Fruit fly (Drosophila melanogaster): ENCODE data around the gene Rtc1.

DNA sequence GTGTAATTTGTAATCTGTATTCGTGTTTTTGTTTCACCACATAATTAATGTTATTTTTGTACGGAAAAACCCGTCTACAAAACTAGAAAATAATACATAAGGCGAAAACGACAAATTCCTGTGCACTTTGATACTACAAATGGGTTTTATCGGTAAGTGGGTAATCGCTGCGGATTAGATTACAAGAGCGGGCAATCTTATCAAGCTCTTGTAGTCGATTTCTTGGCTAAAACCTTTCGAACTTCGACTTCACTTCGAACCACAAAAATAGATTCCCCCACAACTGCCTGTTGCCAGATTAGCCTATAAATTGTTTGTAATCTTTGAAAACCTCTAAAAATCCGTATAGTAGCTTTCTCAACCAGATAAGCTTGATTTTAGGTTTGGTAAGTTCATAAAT lies 16.0 kb upstream of the Rtc1 start:
- TF ChIP-seq ttk (optimal IDR thresholded peaks at IDR 0.05), result no peak
- no peak for TF ChIP-seq insv (optimal IDR thresholded peaks at IDR 0.05)
- TF ChIP-seq psq (optimal IDR thresholded peaks at IDR 0.05), result no peak

Measured in Kc167 (cell line).